Worm (Caenorhabditis elegans) whole organism, L4/young adult: ENCODE data around the gene K08H2.10.
A peak's percentile ranks its signal among the peaks of the same experiment; 100 is the strongest.

Source experiments
- W03F9.2 ChIP-seq: fragments of 150-350 bp; optimal IDR thresholded peaks from 2 replicates; lab custom pipeline; 2014; ENCODE audit warnings: missing biosample characterization, missing genetic modification characterization
- dao-5 ChIP-seq: sonication (generic microtip); optimal IDR thresholded peaks from 2 replicates; lab custom pipeline; 2016; ENCODE audit warnings: missing genotype, missing genetic modification characterization, moderate library complexity, missing compliant biosample characterization
- him-1 ChIP-seq: sonication (generic microtip); optimal IDR thresholded peaks from 2 replicates; lab custom pipeline; 2016; ENCODE audit warnings: missing genotype, missing genetic modification reagents, missing genetic modification characterization, missing compliant biosample characterization

The K08H2.10 gene

ce11 chrX:13257577-13257976, at the start of gene K08H2.10:
TSS of gene K08H2.10 (plus strand) at chrX:13257806.
- no peak for TF ChIP-seq W03F9.2
- no peak for TF ChIP-seq dao-5 (tag; lab: Kevin White, UChicago)
- TF ChIP-seq him-1 (tag; lab: Kevin White, UChicago): no peak

- no peak for TF ChIP-seq dao-5 (tag; lab: Kevin White, UChicago)
- TF ChIP-seq W03F9.2: no peak
- TF ChIP-seq him-1 (tag; lab: Kevin White, UChicago): no peak
Observed at ce11 chrX:13209026-13209425, 48.6 kb upstream of the K08H2.10 start.

ce11 chrX:13210478-13210877, 47.1 kb upstream of the K08H2.10 start:
- TF ChIP-seq dao-5 (tag; lab: Kevin White, UChicago): no peak
- peak; percentile 83 for TF ChIP-seq him-1 (tag; lab: Kevin White, UChicago)
- TF ChIP-seq W03F9.2: no peak

ce11 chrX:13212528-13212927, 45.1 kb upstream of the K08H2.10 start:
- TF ChIP-seq W03F9.2: no peak
- no peak for TF ChIP-seq him-1 (tag; lab: Kevin White, UChicago)
- no peak for TF ChIP-seq dao-5 (tag; lab: Kevin White, UChicago)

- TF ChIP-seq him-1 (tag; lab: Kevin White, UChicago) (no peak), W03F9.2 (no peak), dao-5 (tag; lab: Kevin White, UChicago) (no peak)
Observed at ce11 chrX:13216802-13217201, 40.8 kb upstream of the K08H2.10 start, which contains the start of gene R12H7.4. TSS of gene R12H7.4 (plus strand) at chrX:13217102.

- TF ChIP-seq dao-5 (tag; lab: Kevin White, UChicago) (no peak), W03F9.2 (no peak), him-1 (tag; lab: Kevin White, UChicago) (no peak)
Observed at ce11 chrX:13217940-13218339, 39.7 kb upstream of the K08H2.10 start.

ce11 chrX:13220609-13221008, 37.0 kb upstream of the K08H2.10 start:
- TF ChIP-seq dao-5 (tag; lab: Kevin White, UChicago) (no peak), him-1 (tag; lab: Kevin White, UChicago) (no peak), W03F9.2 (no peak)

- TF ChIP-seq dao-5 (tag; lab: Kevin White, UChicago): no peak
- TF ChIP-seq W03F9.2: no peak
- TF ChIP-seq him-1 (tag; lab: Kevin White, UChicago): no peak
Observed at ce11 chrX:13221357-13221756, 36.2 kb upstream of the K08H2.10 start, which contains the start of gene asp-4. TSS of gene asp-4 (minus strand) at chrX:13221462.

ce11 chrX:13223437-13223836, 34.2 kb upstream of the K08H2.10 start, which contains the start of gene skr-20:
TSS of gene skr-20 (minus strand) at chrX:13223537.
- TF ChIP-seq dao-5 (tag; lab: Kevin White, UChicago): no peak
- TF ChIP-seq him-1 (tag; lab: Kevin White, UChicago): no peak
- no peak for TF ChIP-seq W03F9.2

ce11 chrX:13224608-13225007, 33.0 kb upstream of the K08H2.10 start, which contains the start of gene skr-19:
TSS of gene skr-19 (minus strand) at chrX:13224708.
- TF ChIP-seq W03F9.2: no peak
- no peak for TF ChIP-seq him-1 (tag; lab: Kevin White, UChicago)
- TF ChIP-seq dao-5 (tag; lab: Kevin White, UChicago): no peak

- TF ChIP-seq him-1 (tag; lab: Kevin White, UChicago) (no peak), dao-5 (tag; lab: Kevin White, UChicago) (no peak), W03F9.2 (no peak)
Observed at ce11 chrX:13225111-13225905, 32.3 kb upstream of the K08H2.10 start.

- TF ChIP-seq him-1 (tag; lab: Kevin White, UChicago) (no peak), W03F9.2 (no peak), dao-5 (tag; lab: Kevin White, UChicago) (no peak)
Observed at ce11 chrX:13226614-13227096, 31.0 kb upstream of the K08H2.10 start, which contains the start of gene skr-21. TSS of gene skr-21 (minus strand) at chrX:13226664.

ce11 chrX:13227778-13228177, 29.8 kb upstream of the K08H2.10 start:
- TF ChIP-seq W03F9.2 (no peak), him-1 (tag; lab: Kevin White, UChicago) (no peak), dao-5 (tag; lab: Kevin White, UChicago) (no peak)

ce11 chrX:13232259-13232658, 25.3 kb upstream of the K08H2.10 start, which contains the start of gene bgnt-1.5:
TSS of gene bgnt-1.5 (minus strand) at chrX:13232359.
- TF ChIP-seq W03F9.2: no peak
- no peak for TF ChIP-seq dao-5 (tag; lab: Kevin White, UChicago)
- TF ChIP-seq him-1 (tag; lab: Kevin White, UChicago): no peak
